Fruit fly (Drosophila melanogaster): ENCODE data around the gene CG43333.

dm6 chr2L:14181839-14182238, 1.4 kb upstream of the CG43333 start:
- TF ChIP-seq CG14655 (GFP tag; optimal IDR thresholded peaks at IDR 0.05) (no peak), EcR (GFP tag; optimal IDR thresholded peaks at IDR 0.05) (no peak)
